Worm (Caenorhabditis elegans) whole organism, L4 larva: ENCODE results near the gene C09F9.2.

Experiments used
- F44E2.7 ChIP-seq: fragments of 200-800 bp; sonication (Bioruptor generic); IDR thresholded peaks from 2 replicates; pipeline ENCODE4 v2.1.2; 2022; ENCODE audit warnings: missing genetic modification characterization, missing compliant biosample characterization
- F49E8.2 ChIP-seq: sonication (generic microtip); optimal IDR thresholded peaks from 2 replicates; lab custom pipeline; 2016; ENCODE audit warnings: missing compliant biosample characterization, mild to moderate bottlenecking, missing genetic modification characterization, borderline replicate concordance
- R02D3.7 ChIP-seq: fragments of 150-350 bp; sonication (generic microtip); optimal IDR thresholded peaks from 3 replicates; lab custom pipeline; 2014; ENCODE audit warnings: missing biosample characterization, missing genetic modification characterization
- T20F7.1 ChIP-seq: fragments of 200-800 bp; sonication (Bioruptor generic); optimal IDR thresholded peaks from 2 replicates; lab custom pipeline; 2018; ENCODE audit warnings: mild to moderate bottlenecking, missing genetic modification characterization, missing compliant biosample characterization
- T26A8.4 ChIP-seq: fragments of 200-800 bp; sonication (Bioruptor generic); IDR thresholded peaks from 2 replicates; pipeline ENCODE4 v1.3.6; 2022; ENCODE audit warnings: missing genetic modification characterization, missing compliant biosample characterization
- Y48G9A.11 ChIP-seq: fragments of 200-800 bp; sonication (Bioruptor generic); IDR thresholded peaks from 2 replicates; pipeline ENCODE4 v1.3.6; 2022; ENCODE audit warnings: missing genetic modification reagents, missing genetic modification characterization, missing compliant biosample characterization
- ZK546.5 ChIP-seq, 2 experiments: sonication (generic microtip); optimal IDR thresholded peaks; 2 replicates each; lab custom pipeline; 2017; ENCODE audit warnings: missing biosample characterization in 2 of 2, missing genetic modification characterization in 2 of 2
- attf-4 ChIP-seq: sonication (generic microtip); optimal IDR thresholded peaks from 3 replicates; lab custom pipeline; 2017; ENCODE audit warnings: missing biosample characterization, missing genetic modification characterization
- ceh-28 ChIP-seq: fragments of 150-350 bp; optimal IDR thresholded peaks from 2 replicates; lab custom pipeline; 2014; ENCODE audit warnings: missing biosample characterization, missing genetic modification reagents, missing genetic modification characterization
- ceh-44 ChIP-seq: fragments of 200-800 bp; sonication (Bioruptor generic); IDR thresholded peaks from 2 replicates; pipeline ENCODE4 v1.3.6; 2022; ENCODE audit warnings: missing genetic modification reagents, missing genetic modification characterization, missing compliant biosample characterization
- ctbp-1 ChIP-seq: fragments of 200-800 bp; sonication (Bioruptor generic); IDR thresholded peaks from 2 replicates; pipeline ENCODE4 v1.3.6; 2022; ENCODE audit warnings: missing genetic modification reagents, missing genetic modification characterization, missing compliant biosample characterization
- dmd-6 ChIP-seq: fragments of 200-800 bp; sonication (Bioruptor generic); IDR thresholded peaks from 2 replicates; pipeline ENCODE4 v1.3.6; 2022; ENCODE audit warnings: missing genetic modification reagents, missing genetic modification characterization, missing compliant biosample characterization
- dpl-1 ChIP-seq: fragments of 150-350 bp; optimal IDR thresholded peaks from 2 replicates; lab custom pipeline; 2014; ENCODE audit warnings: missing biosample characterization, missing genetic modification reagents, missing genetic modification characterization
- dve-1 ChIP-seq: sonication (generic microtip); optimal IDR thresholded peaks from 2 replicates; lab custom pipeline; 2017; ENCODE audit warnings: antibody characterized with exemption, mild to moderate bottlenecking, missing genetic modification characterization, missing compliant biosample characterization; ENCODE audit not compliant: insufficient read depth
- egl-43 ChIP-seq: fragments of 200-800 bp; sonication (Bioruptor generic); IDR thresholded peaks from 2 replicates; pipeline ENCODE4 v1.3.6; 2022; ENCODE audit warnings: missing genetic modification reagents, missing genetic modification characterization, missing compliant biosample characterization
- gei-8 ChIP-seq: fragments of 200-800 bp; sonication (Bioruptor generic); optimal IDR thresholded peaks from 2 replicates; lab custom pipeline; 2018; ENCODE audit warnings: mild to moderate bottlenecking, missing genetic modification characterization, missing compliant biosample characterization
- hif-1 ChIP-seq, 2 experiments: sonication (generic microtip); optimal IDR thresholded peaks; 2 replicates each; lab custom pipeline; 2016 to 2017; ENCODE audit warnings: missing compliant biosample characterization in 2 of 2, missing genetic modification characterization in 2 of 2, missing genetic modification reagents in 2 of 2, missing genotype in 2 of 2, mild to moderate bottlenecking in 1 of 2
- hmg-1.1 ChIP-seq: fragments of 200-800 bp; sonication (Bioruptor generic); IDR thresholded peaks from 2 replicates; pipeline ENCODE4 v1.3.6; 2022; ENCODE audit warnings: missing genetic modification reagents, missing genetic modification characterization, missing compliant biosample characterization
- jun-1 ChIP-seq: fragments of 150-350 bp; optimal IDR thresholded peaks from 2 replicates; lab custom pipeline; 2014; ENCODE audit warnings: missing biosample characterization, missing genetic modification reagents, missing genetic modification characterization
- lin-13 ChIP-seq: fragments of 150-350 bp; optimal IDR thresholded peaks from 2 replicates; lab custom pipeline; 2014; ENCODE audit warnings: missing biosample characterization, missing genetic modification reagents, missing genetic modification characterization
- lin-29 ChIP-seq: fragments of 200-800 bp; sonication (Bioruptor generic); IDR thresholded peaks from 2 replicates; pipeline ENCODE4 v1.3.6; 2022; ENCODE audit warnings: missing genetic modification reagents, missing genetic modification characterization, missing compliant biosample characterization
- lin-38 ChIP-seq: fragments of 200-800 bp; sonication (Bioruptor generic); IDR thresholded peaks from 2 replicates; pipeline ENCODE4 v1.3.6; 2022; ENCODE audit warnings: missing genetic modification reagents, missing genetic modification characterization, missing compliant biosample characterization
- lir-3 ChIP-seq: sonication (generic microtip); optimal IDR thresholded peaks from 2 replicates; lab custom pipeline; 2016; ENCODE audit warnings: mild to moderate bottlenecking, missing genetic modification characterization, missing compliant biosample characterization
- lsy-2 ChIP-seq, 2 experiments: fragments of 150-350 bp in 1 of 2; sonication (generic microtip) in 1 of 2; optimal IDR thresholded peaks; 2 replicates each; lab custom pipeline; 2014 to 2017; ENCODE audit warnings: missing biosample characterization in 2 of 2, missing genetic modification characterization in 2 of 2
- madf-9 ChIP-seq: fragments of 200-800 bp; sonication (Bioruptor generic); conservative IDR thresholded peaks from 2 replicates; pipeline ENCODE4 v1.3.6; 2022; ENCODE audit warnings: missing genetic modification reagents, missing genetic modification characterization, missing compliant biosample characterization
- mes-2 ChIP-seq: sonication (generic microtip); optimal IDR thresholded peaks from 2 replicates; lab custom pipeline; 2016; ENCODE audit warnings: missing genotype, mild to moderate bottlenecking, missing genetic modification characterization, missing compliant biosample characterization; ENCODE audit not compliant: poor library complexity, severe bottlenecking
- nhr-111 ChIP-seq: fragments of 200-800 bp; sonication (Bioruptor generic); optimal IDR thresholded peaks from 2 replicates; lab custom pipeline; 2018; ENCODE audit warnings: mild to moderate bottlenecking, missing genetic modification characterization, missing compliant biosample characterization
- nhr-42 ChIP-seq: fragments of 200-800 bp; sonication (Bioruptor generic); IDR thresholded peaks from 2 replicates; pipeline ENCODE4 v1.3.6; 2022; ENCODE audit warnings: missing genetic modification characterization, missing compliant biosample characterization
- pqm-1 ChIP-seq: sonication (generic microtip); optimal IDR thresholded peaks from 2 replicates; lab custom pipeline; 2017; ENCODE audit warnings: missing biosample characterization, missing genetic modification characterization
- set-16 ChIP-seq: fragments of 200-800 bp; sonication (Bioruptor generic); IDR thresholded peaks from 2 replicates; pipeline ENCODE4 v1.3.6; 2022; ENCODE audit warnings: missing genetic modification reagents, missing genetic modification characterization, missing compliant biosample characterization
- tag-97 ChIP-seq: fragments of 200-800 bp; sonication (Bioruptor generic); IDR thresholded peaks from 2 replicates; pipeline ENCODE4 v1.3.6; 2022; ENCODE audit warnings: missing genetic modification characterization, missing compliant biosample characterization
- zfp-2 ChIP-seq: sonication (generic microtip); optimal IDR thresholded peaks from 2 replicates; lab custom pipeline; 2016; ENCODE audit warnings: mild to moderate bottlenecking, missing genetic modification characterization, missing compliant biosample characterization
- zip-2 ChIP-seq: fragments of 150-350 bp; optimal IDR thresholded peaks from 2 replicates; lab custom pipeline; 2014; ENCODE audit warnings: missing biosample characterization, missing genetic modification characterization
- ztf-11 ChIP-seq: fragments of 150-350 bp; optimal IDR thresholded peaks from 2 replicates; lab custom pipeline; 2014; ENCODE audit warnings: missing biosample characterization, missing genetic modification characterization

C09F9.2 gene

ce11 chrII:14752187-14752959, 47.1 kb downstream of the C09F9.2 start, which contains the start of gene smg-9:
TSS of gene smg-9 (minus strand) at chrII:14752849.
- TF ChIP-seq set-16 (GFP tag; lab: Robert Waterston, UW), result peak; percentile 58; the same call in 1 of the 2 replicates
- TF ChIP-seq attf-4 (tag; lab: Kevin White, UChicago), result no peak
- no peak for TF ChIP-seq lin-29 (GFP tag; lab: Robert Waterston, UW)
- TF ChIP-seq F49E8.2 (tag; lab: Kevin White, UChicago), result peak; percentile 6
- TF ChIP-seq hif-1 (tag; optimal IDR thresholded peaks at IDR 0.05; lab: Kevin White, UChicago), result no peak
- no peak for TF ChIP-seq ZK546.5 (tag; optimal IDR thresholded peaks at IDR 0.05; lab: Kevin White, UChicago)
- no peak for TF ChIP-seq lin-13
- no peak for TF ChIP-seq lir-3
- no peak for TF ChIP-seq T20F7.1 (GFP tag; lab: Kevin White, UChicago)
- no peak for TF ChIP-seq tag-97 (GFP tag; lab: Robert Waterston, UW)

- TF ChIP-seq ceh-28 (tag; lab: Kevin White, UChicago) (no peak), F44E2.7 (no peak), set-16 (GFP tag; lab: Robert Waterston, UW) (peak; percentile 90)
- TF ChIP-seq, all 104 proteins: peak for 1
Observed at ce11 chrII:14753246-14753645, 47.9 kb downstream of the C09F9.2 start.

- peak; percentile 82 for TF ChIP-seq zip-2 (tag; lab: Kevin White, UChicago)
- TF ChIP-seq dpl-1, result peak; percentile 15
- TF ChIP-seq zfp-2, result no peak
- no peak for TF ChIP-seq nhr-111 (GFP tag; lab: Kevin White, UChicago)
- no peak for TF ChIP-seq T26A8.4
- no peak for TF ChIP-seq ztf-11 (tag; lab: Kevin White, UChicago)
- TF ChIP-seq dve-1 (tag; lab: Kevin White, UChicago), result no peak
- no peak for TF ChIP-seq R02D3.7 (tag; lab: Kevin White, UChicago)
- peak; percentile 67 for TF ChIP-seq mes-2 (tag; lab: Kevin White, UChicago)
- no peak for TF ChIP-seq madf-9 (GFP tag; lab: Robert Waterston, UW)
- TF ChIP-seq ceh-44 (GFP tag; lab: Robert Waterston, UW), result no peak
- TF ChIP-seq F49E8.2 (tag; lab: Kevin White, UChicago), result peak; percentile 17
- TF ChIP-seq hif-1 (tag; optimal IDR thresholded peaks at IDR 0.05; lab: Kevin White, UChicago), result peak in 1 of 2 experiments; percentile 1
- TF ChIP-seq pqm-1 (tag; lab: Kevin White, UChicago), result no peak
- peak in 1 of 2 experiments; percentile 28 for TF ChIP-seq lsy-2 (tag; optimal IDR thresholded peaks at IDR 0.05; lab: Kevin White, UChicago)
- TF ChIP-seq gei-8 (GFP tag; lab: Kevin White, UChicago), result no peak
Observed at ce11 chrII:14753858-14754750, 48.8 kb downstream of the C09F9.2 start, which contains the start of the genes tac-1 and Y54E2A.4. TSS of gene tac-1 (minus strand) at chrII:14753877. TSS of gene Y54E2A.4 (plus strand) at chrII:14754622.

- TF ChIP-seq set-16 (GFP tag; lab: Robert Waterston, UW) (peak; percentile 29; the same call in 1 of the 2 replicates), jun-1 (tag; lab: Kevin White, UChicago) (no peak), pqm-1 (tag; lab: Kevin White, UChicago) (no peak)
Observed at ce11 chrII:14757711-14758110, 52.4 kb downstream of the C09F9.2 start, which contains the start of gene Y54E2A.5. TSS of gene Y54E2A.5 (minus strand) at chrII:14757811.

ce11 chrII:14762528-14762927, 57.2 kb downstream of the C09F9.2 start:
- TF ChIP-seq T26A8.4 (0 out of 2 replicates have a peak, but pooled peaks have one; percentile 56), Y48G9A.11 (0 out of 2 replicates have a peak, but pooled peaks have one; percentile 32), hmg-1.1 (GFP tag; lab: Robert Waterston, UW) (peak; percentile 54; the same call in 1 of the 2 replicates), nhr-42 (peak; percentile 68; the same call in 1 of the 2 replicates), lin-38 (GFP tag; lab: Robert Waterston, UW) (peak; percentile 67), dmd-6 (GFP tag; lab: Robert Waterston, UW) (peak; percentile 13; the same call in 1 of the 2 replicates), ctbp-1 (peak; percentile 77; the same call in 1 of the 2 replicates), egl-43 (peak; percentile 49; the same call in 1 of the 2 replicates), set-16 (GFP tag; lab: Robert Waterston, UW) (peak; percentile 99)
